Fruit fly (Drosophila melanogaster): ENCODE results near the gene CG7548.

CG7548 gene

dm6 chr3L:7485667-7486066, 20.4 kb downstream of the CG7548 start, which contains the start of gene mthl6:
mthl6 (plus strand) TSS chr3L:7485967.
- TF ChIP-seq dmrt93B (GFP tag; optimal IDR thresholded peaks at IDR 0.05) (no peak), Hr83 (GFP tag; optimal IDR thresholded peaks at IDR 0.05; ENCODE audit: poor library complexity, severe bottlenecking) (no peak), foxo (GFP tag; optimal IDR thresholded peaks at IDR 0.05) (no peak)

dm6 chr3L:7475270-7475669, 30.7 kb downstream of the CG7548 start, which contains the start of gene CG43292:
CG43292 (plus strand) TSS chr3L:7475570.
- TF ChIP-seq Hr78 (GFP tag; optimal IDR thresholded peaks at IDR 0.05) (no peak), foxo (GFP tag; optimal IDR thresholded peaks at IDR 0.05) (no peak), Mio (GFP tag; optimal IDR thresholded peaks at IDR 0.05) (no peak)

- TF ChIP-seq h (GFP tag; optimal IDR thresholded peaks at IDR 0.05) (no peak), fru (GFP tag; optimal IDR thresholded peaks at IDR 0.05) (no peak), CrebA (GFP tag; optimal IDR thresholded peaks at IDR 0.05; ENCODE audit: borderline replicate concordance) (no peak), CG32264 (GFP tag; optimal IDR thresholded peaks at IDR 0.05) (no peak), pan (optimal IDR thresholded peaks at IDR 0.05) (no peak), CG9705 (GFP tag; optimal IDR thresholded peaks at IDR 0.05) (no peak), Mio (GFP tag; optimal IDR thresholded peaks at IDR 0.05) (no peak), brk (GFP tag; optimal IDR thresholded peaks at IDR 0.05) (no peak), Dif (GFP tag; optimal IDR thresholded peaks at IDR 0.05; ENCODE audit: partially characterized antibody) (no peak), br (GFP tag; optimal IDR thresholded peaks at IDR 0.05) (no peak), Rel (GFP tag; optimal IDR thresholded peaks at IDR 0.05) (no peak), Rel (tag; optimal IDR thresholded peaks at IDR 0.05) (no peak), dsf (GFP tag; optimal IDR thresholded peaks at IDR 0.05; ENCODE audit: borderline replicate concordance) (no peak), foxo (GFP tag; optimal IDR thresholded peaks at IDR 0.05) (no peak), GATAd (GFP tag; optimal IDR thresholded peaks at IDR 0.05) (no peak), HLH106 (tag; optimal IDR thresholded peaks at IDR 0.05) (no peak), Vsx2 (GFP tag; optimal IDR thresholded peaks at IDR 0.05; ENCODE audit: partially characterized antibody) (no peak)
These were observed 34.8 kb downstream of the CG7548 start, which contains the start of gene CG8541 for dm6 chr3L:7471259-7471658. CG8541 (plus strand) TSS chr3L:7471559.

- TF ChIP-seq Sp1 (GFP tag; optimal IDR thresholded peaks at IDR 0.05): no peak
- TF ChIP-seq Dif (GFP tag; optimal IDR thresholded peaks at IDR 0.05; ENCODE audit: partially characterized antibody): no peak
- TF ChIP-seq Mio (GFP tag; optimal IDR thresholded peaks at IDR 0.05): no peak
- TF ChIP-seq dl (GFP tag; optimal IDR thresholded peaks at IDR 0.05; ENCODE audit: insufficient read depth in 1 of 2, partially characterized antibody in 2 of 2): no peak
- no peak for TF ChIP-seq Abd-B (GFP tag; optimal IDR thresholded peaks at IDR 0.05)
- no peak for TF ChIP-seq h (GFP tag; optimal IDR thresholded peaks at IDR 0.05)
- TF ChIP-seq CrebA (GFP tag; optimal IDR thresholded peaks at IDR 0.05; ENCODE audit: borderline replicate concordance): no peak
- no peak for TF ChIP-seq dmrt93B (GFP tag; optimal IDR thresholded peaks at IDR 0.05)
- TF ChIP-seq br (GFP tag; optimal IDR thresholded peaks at IDR 0.05): no peak
- TF ChIP-seq Rel (GFP tag; optimal IDR thresholded peaks at IDR 0.05): no peak
- no peak for TF ChIP-seq Rel (tag; optimal IDR thresholded peaks at IDR 0.05)
- TF ChIP-seq foxo (GFP tag; optimal IDR thresholded peaks at IDR 0.05): no peak
- no peak for TF ChIP-seq lola (GFP tag; optimal IDR thresholded peaks at IDR 0.05)
These were observed 35.8 kb downstream of the CG7548 start, which contains the start of gene CG8543 for dm6 chr3L:7470202-7470601. CG8543 (minus strand) TSS chr3L:7470302.

- TF ChIP-seq br (GFP tag; optimal IDR thresholded peaks at IDR 0.05) (no peak), Hr78 (GFP tag; optimal IDR thresholded peaks at IDR 0.05) (no peak), ey (GFP tag; optimal IDR thresholded peaks at IDR 0.05) (no peak), rgr (GFP tag; optimal IDR thresholded peaks at IDR 0.05) (no peak)
These were observed 40.8 kb downstream of the CG7548 start, which contains the start of the genes CG42660, CG42661 and Tsp66A for dm6 chr3L:7465209-7465608. CG42660 (plus strand) TSS chr3L:7465509. CG42661 (plus strand) TSS chr3L:7465509. Tsp66A (plus strand) TSS chr3L:7465509.

- no peak for TF ChIP-seq woc (GFP tag; optimal IDR thresholded peaks at IDR 0.05)
- no peak for TF ChIP-seq ey (GFP tag; optimal IDR thresholded peaks at IDR 0.05)
- no peak for TF ChIP-seq Hr78 (GFP tag; optimal IDR thresholded peaks at IDR 0.05)
- no peak for TF ChIP-seq dsf (GFP tag; optimal IDR thresholded peaks at IDR 0.05; ENCODE audit: borderline replicate concordance)
- no peak for TF ChIP-seq Hr83 (GFP tag; optimal IDR thresholded peaks at IDR 0.05; ENCODE audit: poor library complexity, severe bottlenecking)
- no peak for TF ChIP-seq dl (GFP tag; optimal IDR thresholded peaks at IDR 0.05; ENCODE audit: insufficient read depth in 1 of 2, partially characterized antibody in 2 of 2)
- no peak for TF ChIP-seq Hnf4 (GFP tag; optimal IDR thresholded peaks at IDR 0.05)
- no peak for TF ChIP-seq jim (GFP tag; optimal IDR thresholded peaks at IDR 0.05)
- TF ChIP-seq GATAd (GFP tag; optimal IDR thresholded peaks at IDR 0.05): no peak
- no peak for TF ChIP-seq Sp1 (GFP tag; optimal IDR thresholded peaks at IDR 0.05)
- TF ChIP-seq tai (GFP tag; optimal IDR thresholded peaks at IDR 0.05): no peak
- TF ChIP-seq Myc (optimal IDR thresholded peaks at IDR 0.05): no peak
These were observed 50.2 kb downstream of the CG7548 start, which contains the start of gene ppk26 for dm6 chr3L:7455849-7456248. ppk26 (plus strand) TSS chr3L:7456149.
